Worm (Caenorhabditis elegans): ENCODE measurements around the gene C08E3.14.

The C08E3.14 gene

DNA sequence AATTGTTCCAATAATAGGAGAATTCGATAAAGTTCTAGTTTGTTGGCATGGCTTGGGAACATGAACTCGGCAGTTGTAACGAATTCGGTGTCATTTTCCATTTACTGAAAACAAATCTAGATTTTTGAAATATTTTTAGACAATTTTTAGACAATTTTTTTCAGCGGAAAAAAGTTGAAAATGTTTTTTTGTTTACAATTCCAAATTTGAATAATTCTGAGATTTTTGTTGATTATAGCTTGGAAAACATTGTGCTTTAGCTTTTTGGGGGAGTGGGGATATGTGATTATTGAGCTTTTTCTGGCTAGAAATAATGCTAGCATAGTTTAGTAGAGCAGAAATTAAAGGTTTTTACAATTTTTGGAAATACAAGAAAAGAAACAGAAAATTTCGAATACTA is 43.1 kb downstream of the C08E3.14 start, which contains the start of gene srw-97:
TSS of gene srw-97 (minus strand) at position 101 of the 400 bp plus-strand sequence.
- no peak for TF ChIP-seq pes-1 (GFP tag; IDR thresholded peaks at IDR 0.05)
- TF ChIP-seq ceh-13 (GFP tag; optimal IDR thresholded peaks at IDR 0.05): no peak
- no peak for TF ChIP-seq tbx-11 (GFP tag; IDR thresholded peaks at IDR 0.05)
- no peak for TF ChIP-seq tbx-37 (GFP tag; conservative IDR thresholded peaks at IDR 0.05)
- TF ChIP-seq flt-1 (GFP tag; IDR thresholded peaks at IDR 0.05): no peak
- TF ChIP-seq hnd-1 (tag; optimal IDR thresholded peaks at IDR 0.05): no peak
- no peak for TF ChIP-seq scrt-1 (GFP tag; IDR thresholded peaks at IDR 0.05)
- no peak for TF ChIP-seq tra-4 (tag; optimal IDR thresholded peaks at IDR 0.05)
- TF ChIP-seq hmg-4 (GFP tag; optimal IDR thresholded peaks at IDR 0.05): no peak

DNA sequence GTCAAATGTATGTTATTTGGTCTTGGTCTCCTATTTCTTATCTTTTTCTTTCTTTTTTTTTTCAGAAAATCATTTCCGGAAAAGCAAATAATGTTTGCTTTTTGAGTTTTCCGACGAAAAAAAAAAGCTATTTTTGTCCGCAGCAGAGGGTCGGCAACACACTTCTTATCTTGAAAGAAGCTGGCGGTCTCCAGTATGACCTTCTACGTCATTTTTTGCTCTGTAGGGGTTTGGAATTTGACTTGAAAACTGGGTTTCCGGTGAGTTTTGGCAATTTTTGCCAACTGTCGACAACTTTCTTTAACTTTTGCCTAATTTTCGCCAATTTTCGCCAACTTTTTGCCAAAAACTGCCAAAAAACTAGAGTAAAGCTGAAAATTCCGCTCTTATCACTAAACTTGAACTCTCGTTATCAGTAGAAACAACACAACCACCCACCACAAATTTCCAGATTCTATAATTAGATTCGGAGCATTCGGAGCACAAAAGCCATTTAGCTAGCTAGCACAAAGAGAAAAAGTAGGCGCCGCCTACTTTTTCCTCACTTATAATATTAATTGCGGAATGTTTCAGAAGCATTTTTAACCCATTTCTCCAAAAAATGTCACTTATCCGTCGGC is 44.6 kb downstream of the C08E3.14 start, which contains the start of gene nhx-6:
TSS of gene nhx-6 (plus strand) at position 570 of the 620 bp plus-strand sequence.
- TF ChIP-seq aly-1 (tag; optimal IDR thresholded peaks at IDR 0.05): no peak
- TF ChIP-seq hmbx-1 (tag; optimal IDR thresholded peaks at IDR 0.05): no peak
- TF ChIP-seq B0310.2 (tag; optimal IDR thresholded peaks at IDR 0.05): no peak
- no peak for TF ChIP-seq ama-1 (optimal IDR thresholded peaks at IDR 0.05)
- no peak for TF ChIP-seq scrt-1 (GFP tag; IDR thresholded peaks at IDR 0.05)
- no peak for TF ChIP-seq hnd-1 (tag; optimal IDR thresholded peaks at IDR 0.05)
- TF ChIP-seq tbx-37 (GFP tag; conservative IDR thresholded peaks at IDR 0.05): no peak
- TF ChIP-seq flt-1 (GFP tag; IDR thresholded peaks at IDR 0.05): no peak
- TF ChIP-seq tra-4 (tag; optimal IDR thresholded peaks at IDR 0.05): no peak
- no peak for TF ChIP-seq ceh-36 (tag; optimal IDR thresholded peaks at IDR 0.05)

ce11 chrII:1670985-1671384 is 45.2 kb downstream of the C08E3.14 start:
- TF ChIP-seq ama-1 (optimal IDR thresholded peaks at IDR 0.05) (no peak), ceh-36 (tag; optimal IDR thresholded peaks at IDR 0.05) (no peak), pes-1 (GFP tag; IDR thresholded peaks at IDR 0.05) (no peak), tbx-37 (GFP tag; conservative IDR thresholded peaks at IDR 0.05) (no peak), hnd-1 (tag; optimal IDR thresholded peaks at IDR 0.05) (no peak)

- no peak for TF ChIP-seq scrt-1 (GFP tag; IDR thresholded peaks at IDR 0.05)
- TF ChIP-seq hnd-1 (tag; optimal IDR thresholded peaks at IDR 0.05): no peak
- TF ChIP-seq ceh-36 (tag; optimal IDR thresholded peaks at IDR 0.05): no peak
- no peak for TF ChIP-seq hmg-4 (GFP tag; optimal IDR thresholded peaks at IDR 0.05)
- TF ChIP-seq F13C5.2 (tag; optimal IDR thresholded peaks at IDR 0.05): no peak
Measured at ce11 chrII:1672673-1673072, 46.9 kb downstream of the C08E3.14 start.

DNA sequence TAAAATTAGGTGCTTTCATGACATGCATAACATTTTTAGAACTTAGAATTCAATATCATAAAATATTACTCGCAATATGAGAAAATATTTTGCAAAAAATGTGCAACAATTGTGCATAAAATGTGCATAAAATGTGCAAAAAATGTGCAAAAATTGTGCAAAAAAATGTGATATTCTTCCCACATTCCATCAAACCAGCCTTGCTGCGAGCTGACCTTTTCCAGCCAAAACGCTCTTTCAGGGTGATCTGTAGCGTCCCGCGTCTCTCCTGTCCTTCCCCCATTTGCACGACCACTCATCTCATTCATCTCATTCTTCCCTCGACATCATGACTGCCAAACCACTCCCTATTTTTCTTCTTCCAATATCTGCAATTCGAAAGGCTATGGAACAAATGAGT is 50.3 kb downstream of the C08E3.14 start, which contains the start of gene fbxb-17:
TSS of gene fbxb-17 (plus strand) at position 301 of the 400 bp plus-strand sequence.
- TF ChIP-seq tbx-37 (GFP tag; conservative IDR thresholded peaks at IDR 0.05) (no peak), ets-7 (tag; optimal IDR thresholded peaks at IDR 0.05) (no peak), hmg-4 (GFP tag; optimal IDR thresholded peaks at IDR 0.05) (no peak), F13C5.2 (tag; optimal IDR thresholded peaks at IDR 0.05) (no peak), ceh-13 (GFP tag; optimal IDR thresholded peaks at IDR 0.05) (no peak), hnd-1 (tag; optimal IDR thresholded peaks at IDR 0.05) (no peak), ama-1 (optimal IDR thresholded peaks at IDR 0.05) (no peak), flt-1 (GFP tag; IDR thresholded peaks at IDR 0.05) (no peak), ceh-36 (tag; optimal IDR thresholded peaks at IDR 0.05) (no peak), tbx-11 (GFP tag; IDR thresholded peaks at IDR 0.05) (no peak)

Measured in whole organism, early embryonic.